Worm (Caenorhabditis elegans) whole organism, L4 larva: ENCODE results near the gene smg-8.
A peak's percentile ranks its signal among the peaks of the same experiment; 100 is the strongest.

Experiments
- F37D6.2 ChIP-seq: sonication (generic microtip); optimal IDR thresholded peaks from 2 replicates; lab custom pipeline; 2016; ENCODE audit warnings: mild to moderate bottlenecking, missing genetic modification characterization, missing compliant biosample characterization
- F44E2.7 ChIP-seq: fragments of 200-800 bp; sonication (Bioruptor generic); IDR thresholded peaks from 2 replicates; pipeline ENCODE4 v2.1.2; 2022; ENCODE audit warnings: missing genetic modification characterization, missing compliant biosample characterization
- F49E8.2 ChIP-seq: sonication (generic microtip); optimal IDR thresholded peaks from 2 replicates; lab custom pipeline; 2016; ENCODE audit warnings: missing compliant biosample characterization, mild to moderate bottlenecking, missing genetic modification characterization, borderline replicate concordance
- Y105C5A.15 ChIP-seq: fragments of 200-800 bp; sonication (Bioruptor generic); IDR thresholded peaks from 2 replicates; pipeline ENCODE4 v1.3.6; 2022; ENCODE audit warnings: missing genetic modification characterization, missing compliant biosample characterization
- Y75B8A.6 ChIP-seq: fragments of 200-800 bp; sonication (Bioruptor generic); IDR thresholded peaks from 2 replicates; pipeline ENCODE4 v1.3.6; 2022; ENCODE audit warnings: missing genetic modification reagents, missing genetic modification characterization, missing compliant biosample characterization
- ZK337.2 ChIP-seq: fragments of 200-800 bp; sonication (Bioruptor generic); IDR thresholded peaks from 2 replicates; pipeline ENCODE4 v1.3.6; 2022; ENCODE audit warnings: missing genetic modification reagents, missing genetic modification characterization, missing compliant biosample characterization
- aly-2 ChIP-seq: sonication (generic microtip); optimal IDR thresholded peaks from 2 replicates; lab custom pipeline; 2018; ENCODE audit warnings: missing biosample characterization, missing genetic modification characterization
- ama-1 ChIP-seq: fragments of 150-350 bp; optimal IDR thresholded peaks from 2 replicates; lab custom pipeline; 2014; ENCODE audit warnings: inconsistent platforms, mixed read lengths
- arid-1 ChIP-seq: fragments of 200-800 bp; sonication (Bioruptor generic); conservative IDR thresholded peaks from 2 replicates; pipeline ENCODE4 v1.3.6; 2022; ENCODE audit warnings: missing genetic modification reagents, missing genetic modification characterization, missing compliant biosample characterization
- attf-4 ChIP-seq: sonication (generic microtip); optimal IDR thresholded peaks from 3 replicates; lab custom pipeline; 2017; ENCODE audit warnings: missing biosample characterization, missing genetic modification characterization
- daf-19 ChIP-seq: fragments of 200-800 bp; sonication (Bioruptor generic); conservative IDR thresholded peaks from 2 replicates; pipeline ENCODE4 v1.3.6; 2022; ENCODE audit warnings: missing genetic modification characterization, missing compliant biosample characterization
- dmd-6 ChIP-seq: fragments of 200-800 bp; sonication (Bioruptor generic); IDR thresholded peaks from 2 replicates; pipeline ENCODE4 v1.3.6; 2022; ENCODE audit warnings: missing genetic modification reagents, missing genetic modification characterization, missing compliant biosample characterization
- dmd-8 ChIP-seq: fragments of 200-800 bp; sonication (Bioruptor generic); IDR thresholded peaks from 2 replicates; pipeline ENCODE4 v1.3.6; 2022; ENCODE audit warnings: missing genetic modification characterization, missing compliant biosample characterization
- dpl-1 ChIP-seq: fragments of 150-350 bp; optimal IDR thresholded peaks from 2 replicates; lab custom pipeline; 2014; ENCODE audit warnings: missing biosample characterization, missing genetic modification reagents, missing genetic modification characterization
- duxl-1 ChIP-seq: sonication (generic microtip); optimal IDR thresholded peaks from 2 replicates; lab custom pipeline; 2016; ENCODE audit warnings: mild to moderate bottlenecking, missing genetic modification characterization, moderate library complexity, missing compliant biosample characterization; ENCODE audit not compliant: poor library complexity
- dve-1 ChIP-seq: sonication (generic microtip); optimal IDR thresholded peaks from 2 replicates; lab custom pipeline; 2017; ENCODE audit warnings: antibody characterized with exemption, mild to moderate bottlenecking, missing genetic modification characterization, missing compliant biosample characterization; ENCODE audit not compliant: insufficient read depth
- fkh-10 ChIP-seq: fragments of 150-350 bp; optimal IDR thresholded peaks from 2 replicates; lab custom pipeline; 2014; ENCODE audit warnings: missing biosample characterization, missing genetic modification reagents, missing genetic modification characterization
- jun-1 ChIP-seq: fragments of 150-350 bp; optimal IDR thresholded peaks from 2 replicates; lab custom pipeline; 2014; ENCODE audit warnings: missing biosample characterization, missing genetic modification reagents, missing genetic modification characterization
- lim-7 ChIP-seq: fragments of 200-800 bp; sonication (Bioruptor generic); IDR thresholded peaks from 2 replicates; pipeline ENCODE4 v1.3.6; 2022; ENCODE audit warnings: missing genetic modification characterization, missing compliant biosample characterization
- lin-15B ChIP-seq: fragments of 150-350 bp; sonication (generic microtip); optimal IDR thresholded peaks from 3 replicates; lab custom pipeline; 2014; ENCODE audit warnings: missing biosample characterization, missing genetic modification characterization
- lsy-2 ChIP-seq, 2 experiments: fragments of 150-350 bp in 1 of 2; sonication (generic microtip) in 1 of 2; optimal IDR thresholded peaks; 2 replicates each; lab custom pipeline; 2014 to 2017; ENCODE audit warnings: missing biosample characterization in 2 of 2, missing genetic modification characterization in 2 of 2
- mdl-1 ChIP-seq, 2 experiments: fragments of 150-350 bp in 1 of 2; sonication (generic microtip) in 1 of 2; optimal IDR thresholded peaks; 2 replicates each; lab custom pipeline; 2014 to 2017; ENCODE audit warnings: missing biosample characterization in 2 of 2, missing genetic modification characterization in 2 of 2
- mep-1 ChIP-seq: fragments of 150-350 bp; sonication (generic microtip); optimal IDR thresholded peaks from 3 replicates; lab custom pipeline; 2014; ENCODE audit warnings: missing biosample characterization, missing genetic modification characterization
- mxl-3 ChIP-seq: fragments of 200-800 bp; sonication (Bioruptor generic); optimal IDR thresholded peaks from 2 replicates; lab custom pipeline; 2018; ENCODE audit warnings: mild to moderate bottlenecking, missing genetic modification characterization, missing compliant biosample characterization
- nhr-102 ChIP-seq: sonication (generic microtip); optimal IDR thresholded peaks from 2 replicates; lab custom pipeline; 2016; ENCODE audit warnings: mild to moderate bottlenecking, missing genetic modification characterization, moderate library complexity, missing compliant biosample characterization
- nhr-28 ChIP-seq: fragments of 150-350 bp; optimal IDR thresholded peaks from 2 replicates; lab custom pipeline; 2014; ENCODE audit warnings: missing biosample characterization, missing genetic modification characterization
- pha-4 ChIP-seq, 2 experiments: fragments of 150-350 bp in 1 of 2; fragments of 200-800 bp in 1 of 2; sonication (Bioruptor generic) in 1 of 2; IDR thresholded peaks in 1 of 2; optimal IDR thresholded peaks in 1 of 2; 2 replicates each; pipeline versions ENCODE4 v1.3.6 to Lab custom; 2014 to 2022; ENCODE audit warnings: missing genetic modification characterization in 2 of 2, missing genetic modification reagents in 2 of 2, missing biosample characterization in 1 of 2, missing compliant biosample characterization in 1 of 2
- pqm-1 ChIP-seq: sonication (generic microtip); optimal IDR thresholded peaks from 2 replicates; lab custom pipeline; 2017; ENCODE audit warnings: missing biosample characterization, missing genetic modification characterization
- skn-1 ChIP-seq: fragments of 150-350 bp; optimal IDR thresholded peaks from 2 replicates; lab custom pipeline; 2014; ENCODE audit warnings: missing biosample characterization, missing genetic modification characterization
- snpc-1.2 ChIP-seq: fragments of 200-800 bp; sonication (Bioruptor generic); IDR thresholded peaks from 2 replicates; pipeline ENCODE4 v1.3.6; 2022; ENCODE audit warnings: missing genetic modification reagents, missing genetic modification characterization, missing compliant biosample characterization
- spr-1 ChIP-seq: sonication (generic microtip); optimal IDR thresholded peaks from 2 replicates; lab custom pipeline; 2016; ENCODE audit warnings: mild to moderate bottlenecking, missing genetic modification characterization, missing compliant biosample characterization
- tag-97 ChIP-seq: fragments of 200-800 bp; sonication (Bioruptor generic); IDR thresholded peaks from 2 replicates; pipeline ENCODE4 v1.3.6; 2022; ENCODE audit warnings: missing genetic modification characterization, missing compliant biosample characterization
- ztf-7 ChIP-seq: fragments of 150-350 bp; optimal IDR thresholded peaks from 2 replicates; lab custom pipeline; 2014; ENCODE audit warnings: missing biosample characterization, missing genetic modification characterization

smg-8 gene

ce11 chrII:14413035-14413525 is 28.1 kb upstream of the smg-8 start, which contains the start of gene exl-1:
Gene exl-1, minus strand, starts transcription at chrII:14413475.
- TF ChIP-seq fkh-10 (GFP tag; lab: Kevin White, UChicago) (no peak), lsy-2 (tag; optimal IDR thresholded peaks at IDR 0.05; lab: Kevin White, UChicago) (no peak), dpl-1 (peak; percentile 1), dmd-8 (GFP tag; lab: Robert Waterston, UW) (no peak), arid-1 (GFP tag; lab: Robert Waterston, UW) (no peak), tag-97 (GFP tag; lab: Robert Waterston, UW) (no peak), daf-19 (GFP tag; lab: Robert Waterston, UW) (0 out of 2 replicates have a peak, but pooled peaks have one; percentile 40)
- TF ChIP-seq, all 104 proteins: peak for 2

DNA sequence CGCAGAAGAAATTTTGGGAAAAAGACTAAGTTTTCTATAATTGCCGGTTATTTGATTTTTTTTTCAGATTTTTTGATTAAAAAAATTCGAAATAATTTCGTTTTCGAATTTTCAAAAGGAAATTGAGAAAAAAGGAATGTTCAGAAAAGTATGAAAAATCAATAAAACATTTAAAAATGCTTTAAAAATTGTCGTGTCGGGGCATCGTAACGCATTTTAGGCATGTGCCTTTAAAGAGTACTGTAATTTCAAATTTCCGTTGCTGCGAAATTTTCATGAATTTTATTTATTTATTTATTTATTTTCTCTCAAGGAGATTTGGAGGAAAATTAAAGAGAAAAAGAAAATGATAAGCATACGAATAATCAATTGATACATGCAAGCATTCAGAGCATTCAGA is 27.5 kb upstream of the smg-8 start:
- no peak for TF ChIP-seq dve-1
- TF ChIP-seq mdl-1 (tag; optimal IDR thresholded peaks at IDR 0.05; lab: Kevin White, UChicago) = no peak
- TF ChIP-seq F49E8.2 (tag; lab: Kevin White, UChicago) = no peak
- no peak for TF ChIP-seq fkh-10 (GFP tag; lab: Kevin White, UChicago)
- no peak for TF ChIP-seq pha-4 (GFP tag; IDR thresholded peaks at IDR 0.05; lab: Robert Waterston, UW)
- TF ChIP-seq pha-4 (tag; optimal IDR thresholded peaks at IDR 0.05; lab: Kevin White, UChicago) = no peak
- no peak for TF ChIP-seq lim-7 (GFP tag; lab: Robert Waterston, UW)
- TF ChIP-seq aly-2 (tag; lab: Kevin White, UChicago) = no peak
- no peak for TF ChIP-seq mxl-3 (GFP tag; lab: Kevin White, UChicago)
- no peak for TF ChIP-seq F44E2.7 (GFP tag; lab: Robert Waterston, UW)
- TF ChIP-seq nhr-102 (tag; lab: Kevin White, UChicago) = no peak

DNA sequence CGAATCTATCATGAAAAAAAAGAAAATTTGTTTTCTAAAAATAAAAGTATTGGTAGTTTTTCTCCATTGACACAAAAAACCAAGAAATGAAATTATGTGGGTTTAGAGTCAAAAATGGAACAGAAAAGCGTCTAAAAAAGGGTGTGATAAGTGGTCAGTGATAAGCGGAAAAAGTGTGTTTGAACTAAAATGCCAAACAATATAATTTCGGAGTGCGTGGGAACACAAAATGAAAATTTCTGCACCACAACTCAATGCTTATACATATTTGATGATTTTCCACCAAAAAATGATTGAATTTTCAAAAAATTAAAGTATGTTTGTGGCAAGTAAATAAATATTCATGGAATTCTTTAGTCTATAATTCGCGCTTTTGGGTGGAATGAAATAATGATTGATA is 25.8 kb upstream of the smg-8 start:
- TF ChIP-seq dmd-6 (peak; percentile 58; the same call in 1 of the 2 replicates), nhr-28 (tag; lab: Kevin White, UChicago) (peak; percentile 63), pqm-1 (tag; lab: Kevin White, UChicago) (peak; percentile 6), lin-15B (no peak), ama-1 (lab: Kevin White, UChicago) (no peak), snpc-1.2 (GFP tag; lab: Robert Waterston, UW) (no peak)

ce11 chrII:14416988-14417387 is 24.2 kb upstream of the smg-8 start:
- TF ChIP-seq spr-1 (tag; lab: Kevin White, UChicago) (no peak), mep-1 (no peak), attf-4 (tag; lab: Kevin White, UChicago) (no peak), F37D6.2 (tag; lab: Kevin White, UChicago) (no peak), Y105C5A.15 (GFP tag; lab: Robert Waterston, UW) (no peak), arid-1 (GFP tag; lab: Robert Waterston, UW) (no peak), duxl-1 (tag; lab: Kevin White, UChicago) (no peak), ZK337.2 (GFP tag; lab: Robert Waterston, UW) (no peak)

- TF ChIP-seq ztf-7 (tag; lab: Kevin White, UChicago) (no peak), Y75B8A.6 (no peak), skn-1 (tag; lab: Kevin White, UChicago) (no peak), jun-1 (tag; lab: Kevin White, UChicago) (no peak)
Measured at ce11 chrII:14424791-14425190, 16.4 kb upstream of the smg-8 start, which contains the start of gene plx-2. Gene plx-2, minus strand, starts transcription at chrII:14424891.
